Worm (Caenorhabditis elegans) whole organism, mixed stage, embryonic: ENCODE measurements around the gene gpa-7.

ENCODE experiments used
- bed-3 ChIP-seq: fragments of 200-800 bp; sonication (Bioruptor generic); optimal IDR thresholded peaks from 3 replicates; lab custom pipeline; 2018; ENCODE audit warnings: mild to moderate bottlenecking, missing genetic modification characterization, moderate library complexity, missing compliant biosample characterization
- ceh-39 ChIP-seq: fragments of 150-350 bp; optimal IDR thresholded peaks from 2 replicates; lab custom pipeline; 2014; ENCODE audit warnings: missing biosample characterization, missing genetic modification characterization
- ceh-43 ChIP-seq: fragments of 200-800 bp; sonication (Bioruptor generic); optimal IDR thresholded peaks from 2 replicates; lab custom pipeline; 2018; ENCODE audit warnings: mild to moderate bottlenecking, missing genetic modification characterization, moderate library complexity, missing compliant biosample characterization
- ceh-83 ChIP-seq: fragments of 200-800 bp; sonication (Bioruptor generic); optimal IDR thresholded peaks from 2 replicates; lab custom pipeline; 2018; ENCODE audit warnings: mild to moderate bottlenecking, missing genetic modification characterization, missing compliant biosample characterization
- ces-1 ChIP-seq: fragments of 150-350 bp; optimal IDR thresholded peaks from 2 replicates; lab custom pipeline; 2014; ENCODE audit warnings: missing biosample characterization, missing genetic modification reagents, missing genetic modification characterization
- cnd-1 ChIP-seq: fragments of 200-800 bp; sonication (Bioruptor generic); optimal IDR thresholded peaks from 2 replicates; lab custom pipeline; 2018; ENCODE audit warnings: mild to moderate bottlenecking, missing genetic modification characterization, missing compliant biosample characterization
- drap-1 ChIP-seq: fragments of 200-800 bp; sonication (Bioruptor generic); optimal IDR thresholded peaks from 3 replicates; lab custom pipeline; 2018; ENCODE audit warnings: mild to moderate bottlenecking, missing genetic modification characterization, missing compliant biosample characterization
- elt-1 ChIP-seq: sonication (generic microtip); optimal IDR thresholded peaks from 2 replicates; lab custom pipeline; 2017; ENCODE audit warnings: missing genetic modification characterization, mild to moderate bottlenecking, missing compliant biosample characterization, antibody characterized with exemption, moderate library complexity, borderline replicate concordance; ENCODE audit not compliant: insufficient read depth
- elt-3 ChIP-seq: fragments of 150-350 bp; optimal IDR thresholded peaks from 2 replicates; lab custom pipeline; 2014; ENCODE audit warnings: missing biosample characterization, missing genetic modification characterization
- ham-2 ChIP-seq: fragments of 200-800 bp; sonication (Bioruptor generic); optimal IDR thresholded peaks from 2 replicates; lab custom pipeline; 2018; ENCODE audit warnings: mild to moderate bottlenecking, missing genetic modification characterization, missing compliant biosample characterization
- hlh-1 ChIP-seq: fragments of 150-350 bp; optimal IDR thresholded peaks from 2 replicates; lab custom pipeline; 2014; ENCODE audit warnings: missing biosample characterization, missing genetic modification reagents, missing genetic modification characterization
- lin-32 ChIP-seq: fragments of 200-800 bp; sonication (Bioruptor generic); optimal IDR thresholded peaks from 2 replicates; lab custom pipeline; 2018; ENCODE audit warnings: mild to moderate bottlenecking, missing genetic modification characterization, missing compliant biosample characterization
- lsy-2 ChIP-seq: fragments of 150-350 bp; optimal IDR thresholded peaks from 2 replicates; lab custom pipeline; 2014; ENCODE audit warnings: missing biosample characterization, missing genetic modification characterization
- mab-5 ChIP-seq: fragments of 150-350 bp; optimal IDR thresholded peaks from 2 replicates; lab custom pipeline; 2014; ENCODE audit warnings: missing biosample characterization, missing genetic modification characterization
- mep-1 ChIP-seq: fragments of 150-350 bp; optimal IDR thresholded peaks from 2 replicates; lab custom pipeline; 2017; ENCODE audit warnings: missing biosample characterization, missing genetic modification reagents, missing genetic modification characterization, inconsistent platforms
- mls-2 ChIP-seq: sonication (generic microtip); optimal IDR thresholded peaks from 2 replicates; lab custom pipeline; 2016; ENCODE audit warnings: mild to moderate bottlenecking, missing genetic modification characterization, moderate library complexity, missing compliant biosample characterization
- nhr-12 ChIP-seq: fragments of 150-350 bp; optimal IDR thresholded peaks from 2 replicates; lab custom pipeline; 2014; ENCODE audit warnings: missing biosample characterization, missing genetic modification characterization
- nhr-2 ChIP-seq: fragments of 150-350 bp; optimal IDR thresholded peaks from 2 replicates; lab custom pipeline; 2014; ENCODE audit warnings: missing biosample characterization, missing genetic modification characterization
- nhr-237 ChIP-seq: fragments of 150-350 bp; optimal IDR thresholded peaks from 2 replicates; lab custom pipeline; 2014; ENCODE audit warnings: missing biosample characterization, missing genetic modification characterization
- nhr-28 ChIP-seq: fragments of 150-350 bp; optimal IDR thresholded peaks from 2 replicates; lab custom pipeline; 2014; ENCODE audit warnings: missing biosample characterization, missing genetic modification characterization
- nhr-76 ChIP-seq: sonication (generic microtip); optimal IDR thresholded peaks from 2 replicates; lab custom pipeline; 2017; ENCODE audit warnings: missing biosample characterization, missing genetic modification characterization
- pha-4 ChIP-seq: fragments of 150-350 bp; optimal IDR thresholded peaks from 2 replicates; lab custom pipeline; 2018; ENCODE audit warnings: missing biosample characterization, missing genetic modification reagents, missing genetic modification characterization
- snpc-4 ChIP-seq: fragments of 150-350 bp; optimal IDR thresholded peaks from 2 replicates; lab custom pipeline; 2014; ENCODE audit warnings: missing biosample characterization, missing genetic modification characterization
- sptf-1 ChIP-seq: sonication (generic microtip); optimal IDR thresholded peaks from 2 replicates; lab custom pipeline; 2017; ENCODE audit warnings: mild to moderate bottlenecking, missing genetic modification characterization, moderate library complexity, missing compliant biosample characterization
- tbx-8 ChIP-seq: fragments of 200-800 bp; sonication (Bioruptor generic); optimal IDR thresholded peaks from 2 replicates; lab custom pipeline; 2018; ENCODE audit warnings: mild to moderate bottlenecking, missing genetic modification characterization, moderate library complexity, missing compliant biosample characterization
- unc-120 ChIP-seq: sonication (generic microtip); optimal IDR thresholded peaks from 2 replicates; lab custom pipeline; 2017; ENCODE audit warnings: missing genetic modification characterization, missing compliant biosample characterization; ENCODE audit not compliant: poor library complexity, severe bottlenecking
- unc-39 ChIP-seq: fragments of 150-350 bp; optimal IDR thresholded peaks from 2 replicates; lab custom pipeline; 2014; ENCODE audit warnings: missing biosample characterization, missing genetic modification characterization
- unc-62 ChIP-seq: fragments of 150-350 bp; optimal IDR thresholded peaks from 2 replicates; lab custom pipeline; 2014; ENCODE audit warnings: missing biosample characterization, missing genetic modification reagents, missing genetic modification characterization
- zip-8 ChIP-seq: fragments of 150-350 bp; optimal IDR thresholded peaks from 2 replicates; lab custom pipeline; 2014; ENCODE audit warnings: missing biosample characterization, missing genetic modification characterization
- ztf-11 ChIP-seq: fragments of 150-350 bp; optimal IDR thresholded peaks from 2 replicates; lab custom pipeline; 2014; ENCODE audit warnings: missing biosample characterization, missing genetic modification characterization

gpa-7 gene

DNA sequence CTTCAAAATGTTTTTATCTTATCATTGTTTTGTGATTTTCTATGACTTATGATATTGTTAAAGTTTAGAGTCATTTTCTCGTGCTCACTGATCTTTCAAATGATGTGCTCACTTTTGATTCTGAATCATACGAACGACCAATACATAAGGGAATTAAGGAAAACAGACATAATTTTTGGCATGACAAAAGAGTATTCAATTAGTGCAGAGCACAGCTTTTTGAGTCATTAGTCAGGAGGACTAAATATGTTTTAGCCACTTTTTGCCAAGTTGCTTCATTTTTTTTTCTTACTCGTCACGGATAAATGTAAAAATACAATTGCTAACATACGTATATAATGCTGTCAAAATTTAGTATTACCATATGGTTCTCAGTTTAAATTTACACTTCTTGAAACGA, 25.3 kb downstream of the gpa-7 start, which contains the start of gene F13B12.2:
TSS of gene F13B12.2 (minus strand) at position 2 of the 400 bp plus-strand sequence.
- TF ChIP-seq nhr-237 (tag; lab: Kevin White, UChicago) (no peak), nhr-76 (tag; lab: Kevin White, UChicago) (no peak), nhr-2 (tag; lab: Kevin White, UChicago) (no peak), ces-1 (no peak), mab-5 (tag; lab: Kevin White, UChicago) (no peak), elt-1 (no peak), sptf-1 (tag; lab: Kevin White, UChicago) (no peak), snpc-4 (tag; lab: Kevin White, UChicago) (no peak), ceh-83 (GFP tag; lab: Kevin White, UChicago) (no peak), lsy-2 (tag; lab: Kevin White, UChicago) (no peak), mep-1 (no peak), elt-3 (tag; lab: Kevin White, UChicago) (no peak), hlh-1 (tag; lab: Kevin White, UChicago) (no peak), ham-2 (GFP tag; lab: Kevin White, UChicago) (no peak)

DNA sequence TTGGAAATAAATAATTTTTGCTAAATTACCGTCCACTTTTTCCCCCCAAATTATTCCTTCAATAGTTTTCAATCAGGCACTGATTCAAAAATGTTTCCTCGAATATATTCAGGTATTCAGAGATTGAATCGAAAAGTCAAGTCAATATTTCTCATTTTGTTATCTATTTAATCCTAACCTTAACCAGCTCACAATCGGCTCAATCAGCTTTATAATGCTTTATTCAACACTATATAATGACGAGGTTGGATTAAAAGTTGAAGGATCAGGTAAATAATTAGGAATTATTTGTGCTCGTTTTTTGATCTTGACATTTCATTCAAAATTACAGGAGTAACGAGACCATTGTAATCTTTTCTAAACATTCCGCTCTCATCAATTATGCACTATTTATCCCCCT, 26.7 kb downstream of the gpa-7 start:
- no peak for TF ChIP-seq mls-2 (tag; lab: Kevin White, UChicago)
- TF ChIP-seq tbx-8 (GFP tag; lab: Kevin White, UChicago): no peak
- no peak for TF ChIP-seq zip-8 (tag; lab: Kevin White, UChicago)
- no peak for TF ChIP-seq nhr-12 (tag; lab: Kevin White, UChicago)
- no peak for TF ChIP-seq unc-62 (GFP tag; lab: Kevin White, UChicago)
- TF ChIP-seq pha-4 (tag; lab: Kevin White, UChicago): no peak
- no peak for TF ChIP-seq nhr-28 (tag; lab: Kevin White, UChicago)
- TF ChIP-seq mep-1: no peak
- no peak for TF ChIP-seq sptf-1 (tag; lab: Kevin White, UChicago)
- no peak for TF ChIP-seq mab-5 (tag; lab: Kevin White, UChicago)
- no peak for TF ChIP-seq lin-32
- TF ChIP-seq cnd-1 (tag; lab: Kevin White, UChicago): no peak
- TF ChIP-seq nhr-76 (tag; lab: Kevin White, UChicago): no peak
- TF ChIP-seq nhr-237 (tag; lab: Kevin White, UChicago): no peak

DNA sequence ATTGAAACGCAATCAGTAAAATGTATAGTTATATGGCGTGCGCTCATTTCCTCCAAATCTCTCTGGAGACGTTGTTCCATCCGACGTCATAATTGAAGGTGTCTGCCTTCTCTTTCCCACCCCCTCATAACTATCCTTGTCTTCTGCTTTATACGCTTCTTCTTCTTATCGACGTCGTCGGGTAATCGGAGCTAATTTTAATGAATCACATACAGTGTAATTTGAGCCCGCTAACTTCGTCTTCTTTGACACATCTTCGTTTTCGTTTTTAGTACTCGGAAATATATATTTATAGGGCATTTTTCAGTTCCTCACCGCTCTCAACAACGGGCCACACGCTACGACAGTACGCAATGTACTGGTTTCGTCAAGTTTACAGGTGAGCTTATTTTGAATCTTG, 32.6 kb downstream of the gpa-7 start, which contains the start of gene ins-1:
TSS of gene ins-1 (plus strand) at position 301 of the 400 bp plus-strand sequence.
- TF ChIP-seq unc-120 (tag; lab: Kevin White, UChicago): no peak
- no peak for TF ChIP-seq snpc-4 (tag; lab: Kevin White, UChicago)
- TF ChIP-seq mls-2 (tag; lab: Kevin White, UChicago): no peak
- TF ChIP-seq drap-1 (GFP tag; lab: Kevin White, UChicago): no peak
- TF ChIP-seq lin-32: no peak
- no peak for TF ChIP-seq nhr-2 (tag; lab: Kevin White, UChicago)
- TF ChIP-seq unc-39 (tag; lab: Kevin White, UChicago): no peak
- no peak for TF ChIP-seq mep-1
- TF ChIP-seq cnd-1 (tag; lab: Kevin White, UChicago): no peak
- TF ChIP-seq ztf-11 (tag; lab: Kevin White, UChicago): no peak
- no peak for TF ChIP-seq nhr-76 (tag; lab: Kevin White, UChicago)
- TF ChIP-seq sptf-1 (tag; lab: Kevin White, UChicago): no peak
- TF ChIP-seq, all 35 proteins: peak for 0

DNA sequence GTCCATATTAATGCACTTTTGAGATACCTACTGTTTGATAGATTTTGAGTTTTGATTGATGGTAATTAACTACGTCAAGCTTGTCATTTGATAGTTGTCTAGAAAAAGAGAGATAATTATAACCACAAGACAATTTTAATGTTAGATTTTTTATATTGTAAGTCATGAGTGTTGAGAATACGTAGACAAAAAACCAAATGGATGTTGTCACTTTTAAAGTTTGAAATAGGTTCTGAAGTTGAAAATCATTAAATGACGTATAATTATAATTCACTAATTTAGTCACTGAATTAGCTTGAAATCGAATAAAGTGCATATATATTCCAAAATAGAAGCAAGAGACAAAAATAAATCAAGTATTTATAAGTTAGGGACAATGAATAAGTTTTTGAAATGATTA, 33.3 kb downstream of the gpa-7 start:
- TF ChIP-seq hlh-1 (tag; lab: Kevin White, UChicago) (no peak), ceh-43 (GFP tag; lab: Kevin White, UChicago) (no peak), unc-120 (tag; lab: Kevin White, UChicago) (no peak), mls-2 (tag; lab: Kevin White, UChicago) (no peak), ces-1 (no peak), mep-1 (no peak), cnd-1 (tag; lab: Kevin White, UChicago) (no peak), pha-4 (tag; lab: Kevin White, UChicago) (no peak), ceh-39 (tag; lab: Kevin White, UChicago) (no peak), lin-32 (no peak)

DNA sequence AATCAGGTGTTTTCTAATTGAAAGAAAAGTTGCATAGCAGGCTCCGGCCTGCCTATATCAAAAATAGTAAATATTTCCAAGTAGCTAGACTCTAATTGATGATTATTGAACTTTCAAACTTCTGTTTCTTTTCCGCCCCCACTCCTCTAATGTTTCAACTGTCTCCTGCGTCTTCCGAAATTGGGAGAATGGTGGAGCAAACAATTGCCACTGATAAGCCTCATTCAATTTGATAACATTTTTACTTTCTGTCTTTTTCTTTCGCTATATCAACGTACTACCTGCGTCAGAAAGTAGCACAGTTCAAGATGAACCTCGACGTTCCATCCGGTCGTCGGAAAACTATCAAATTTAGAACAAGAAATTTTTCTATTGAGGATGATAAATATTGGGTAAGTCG, 35.1 kb downstream of the gpa-7 start, which contains the start of gene F13B12.3:
TSS of gene F13B12.3 (plus strand) at position 223 of the 400 bp plus-strand sequence.
- no peak for TF ChIP-seq nhr-28 (tag; lab: Kevin White, UChicago)
- TF ChIP-seq ceh-43 (GFP tag; lab: Kevin White, UChicago): no peak
- TF ChIP-seq zip-8 (tag; lab: Kevin White, UChicago): no peak
- no peak for TF ChIP-seq unc-120 (tag; lab: Kevin White, UChicago)
- TF ChIP-seq ztf-11 (tag; lab: Kevin White, UChicago): no peak
- TF ChIP-seq drap-1 (GFP tag; lab: Kevin White, UChicago): no peak
- no peak for TF ChIP-seq bed-3 (GFP tag; lab: Kevin White, UChicago)
- TF ChIP-seq unc-39 (tag; lab: Kevin White, UChicago): no peak
